Fruit fly (Drosophila melanogaster) whole organism, wandering third instar larva: Measurements from ENCODE around the gene spn-B.
A peak's percentile ranks its signal among the peaks of the same experiment; 100 is the strongest.

ENCODE experiments used
- Abd-B ChIP-seq: fragments of >200 bp; optimal IDR thresholded peaks from 2 replicates; lab custom pipeline; 2017; ENCODE audit warnings: missing biosample characterization, missing genetic modification characterization
- CG32264 ChIP-seq: fragments of 200-800 bp; sonication (Bioruptor generic); optimal IDR thresholded peaks from 2 replicates; lab custom pipeline; 2016; ENCODE audit warnings: missing biosample characterization, missing genetic modification characterization
- CG9705 ChIP-seq: fragments of 200-800 bp; sonication (Bioruptor generic); optimal IDR thresholded peaks from 2 replicates; lab custom pipeline; 2018; ENCODE audit warnings: missing biosample characterization, mild to moderate bottlenecking, missing genetic modification characterization
- CrebA ChIP-seq: fragments of 200-800 bp; sonication (Bioruptor generic); optimal IDR thresholded peaks from 2 replicates; lab custom pipeline; 2016; ENCODE audit warnings: missing biosample characterization, mild to moderate bottlenecking, missing genetic modification characterization, borderline replicate concordance
- Dfd ChIP-seq: fragments of >200 bp; optimal IDR thresholded peaks from 2 replicates; lab custom pipeline; 2017; ENCODE audit warnings: missing biosample characterization, missing genetic modification characterization
- Dif ChIP-seq: fragments of 200-275, 200-300 bp; sonication (Bioruptor generic); optimal IDR thresholded peaks from 2 replicates; lab custom pipeline; 2018; ENCODE audit warnings: missing biosample characterization, missing genetic modification characterization; ENCODE audit not compliant: partially characterized antibody
- GATAd ChIP-seq: sonication (Bioruptor generic); optimal IDR thresholded peaks from 2 replicates; lab custom pipeline; 2016; ENCODE audit warnings: missing biosample characterization, missing genetic modification characterization
- HLH106 ChIP-seq: fragments of 200-800 bp; optimal IDR thresholded peaks from 3 replicates; lab custom pipeline; 2019; ENCODE audit warnings: missing biosample characterization, mild to moderate bottlenecking, missing genetic modification characterization, moderate library complexity
- Hnf4 ChIP-seq: fragments of 200-800 bp; sonication (Bioruptor generic); optimal IDR thresholded peaks from 2 replicates; lab custom pipeline; 2016; ENCODE audit warnings: missing biosample characterization, mild to moderate bottlenecking, missing genetic modification characterization
- Hr78 ChIP-seq: fragments of >200 bp; optimal IDR thresholded peaks from 2 replicates; lab custom pipeline; 2017; ENCODE audit warnings: missing biosample characterization, missing genetic modification characterization
- Hr83 ChIP-seq: fragments of 200-300 bp; sonication (Bioruptor generic); optimal IDR thresholded peaks from 2 replicates; lab custom pipeline; 2016; ENCODE audit warnings: missing biosample characterization, mild to moderate bottlenecking, missing genetic modification characterization, moderate library complexity; ENCODE audit not compliant: poor library complexity, severe bottlenecking
- Jra ChIP-seq: sonication (Bioruptor generic); optimal IDR thresholded peaks from 2 replicates; lab custom pipeline; 2016; ENCODE audit warnings: missing biosample characterization, missing genetic modification characterization
- Mio ChIP-seq: sonication (Bioruptor generic); optimal IDR thresholded peaks from 2 replicates; lab custom pipeline; 2016; ENCODE audit warnings: missing biosample characterization, missing genetic modification characterization
- Myc ChIP-seq: fragments of >200 bp; optimal IDR thresholded peaks from 2 replicates; lab custom pipeline; 2017
- N ChIP-seq: fragments of >200 bp; optimal IDR thresholded peaks from 2 replicates; lab custom pipeline; 2018; ENCODE audit warnings: missing biosample characterization, missing external identifiers, missing genetic modification characterization
- OdsH ChIP-seq: fragments of 200-800 bp; sonication (Bioruptor generic); optimal IDR thresholded peaks from 2 replicates; lab custom pipeline; 2016; ENCODE audit warnings: missing biosample characterization, mild to moderate bottlenecking, missing genetic modification characterization
- Rel ChIP-seq, 2 experiments: fragments of 200-800 bp; sonication (Bioruptor generic) in 1 of 2; optimal IDR thresholded peaks; 2 replicates in 1 of 2; 3 replicates in 1 of 2; lab custom pipeline; 2016 to 2019; ENCODE audit warnings: mild to moderate bottlenecking in 2 of 2, missing biosample characterization in 2 of 2, missing genetic modification characterization in 2 of 2, moderate library complexity in 1 of 2
- Sp1 ChIP-seq: fragments of 200-800 bp; sonication (Bioruptor generic); optimal IDR thresholded peaks from 3 replicates; lab custom pipeline; 2019; ENCODE audit warnings: missing biosample characterization, mild to moderate bottlenecking, missing genetic modification characterization, moderate library complexity
- Vsx2 ChIP-seq: fragments of 200-300, 225-300 bp; sonication (Bioruptor generic); optimal IDR thresholded peaks from 2 replicates; lab custom pipeline; 2018; ENCODE audit warnings: missing biosample characterization, missing genetic modification characterization; ENCODE audit not compliant: partially characterized antibody
- br ChIP-seq: fragments of 200-800 bp; sonication (Bioruptor generic); optimal IDR thresholded peaks from 2 replicates; lab custom pipeline; 2016; ENCODE audit warnings: missing biosample characterization, missing genetic modification characterization
- brk ChIP-seq: fragments of 200-800 bp; sonication (Bioruptor generic); optimal IDR thresholded peaks from 2 replicates; lab custom pipeline; 2016; ENCODE audit warnings: missing biosample characterization, mild to moderate bottlenecking, missing genetic modification characterization
- dl ChIP-seq, 2 experiments: fragments of 175-275, 200-275 bp in 1 of 2; fragments of 200-275 bp in 1 of 2; sonication (Bioruptor generic); optimal IDR thresholded peaks; lab custom pipeline; 2018; ENCODE audit warnings: mild to moderate bottlenecking in 2 of 2, missing biosample characterization in 2 of 2, missing genetic modification characterization in 2 of 2, moderate library complexity in 2 of 2; ENCODE audit not compliant: partially characterized antibody in 2 of 2, insufficient read depth in 1 of 2
- dmrt93B ChIP-seq: fragments of 200-800 bp; sonication (Bioruptor generic); optimal IDR thresholded peaks from 2 replicates; lab custom pipeline; 2018; ENCODE audit warnings: missing biosample characterization, mild to moderate bottlenecking, missing genetic modification characterization
- dsf ChIP-seq: sonication (Bioruptor generic); optimal IDR thresholded peaks from 2 replicates; lab custom pipeline; 2016; ENCODE audit warnings: missing biosample characterization, missing genetic modification characterization, borderline replicate concordance
- ey ChIP-seq: fragments of 200-800 bp; sonication (Bioruptor generic); optimal IDR thresholded peaks from 2 replicates; lab custom pipeline; 2016; ENCODE audit warnings: missing biosample characterization, missing genetic modification characterization
- foxo ChIP-seq, 2 experiments: fragments of 200-800 bp; sonication (Bioruptor generic); optimal IDR thresholded peaks; 2 replicates in 1 of 2; 3 replicates in 1 of 2; lab custom pipeline; 2016 to 2017; ENCODE audit warnings: missing biosample characterization in 2 of 2, missing genetic modification characterization in 2 of 2
- fru ChIP-seq: fragments of 200-800 bp; sonication (Bioruptor generic); optimal IDR thresholded peaks from 3 replicates; lab custom pipeline; 2016; ENCODE audit warnings: missing biosample characterization, mild to moderate bottlenecking, missing genetic modification characterization
- h ChIP-seq: fragments of 200-800 bp; sonication (Bioruptor generic); optimal IDR thresholded peaks from 3 replicates; lab custom pipeline; 2016; ENCODE audit warnings: missing biosample characterization, mild to moderate bottlenecking, missing genetic modification characterization
- jim ChIP-seq: fragments of 175-275, 200-325 bp; sonication (Bioruptor generic); optimal IDR thresholded peaks from 2 replicates; lab custom pipeline; 2016; ENCODE audit warnings: missing biosample characterization, mild to moderate bottlenecking, missing genetic modification characterization
- lola ChIP-seq: fragments of >200 bp; optimal IDR thresholded peaks from 2 replicates; lab custom pipeline; 2017; ENCODE audit warnings: missing biosample characterization, missing genetic modification characterization
- pan ChIP-seq: fragments of >200 bp; optimal IDR thresholded peaks from 2 replicates; lab custom pipeline; 2017
- psq ChIP-seq: fragments of 200-800 bp; sonication (Bioruptor generic); optimal IDR thresholded peaks from 3 replicates; lab custom pipeline; 2017; ENCODE audit warnings: missing biosample characterization, mild to moderate bottlenecking, missing genetic modification characterization, moderate library complexity
- rgr ChIP-seq: fragments of 200-800 bp; sonication (Bioruptor generic); optimal IDR thresholded peaks from 3 replicates; lab custom pipeline; 2016; ENCODE audit warnings: missing biosample characterization, mild to moderate bottlenecking, missing genetic modification characterization
- sage ChIP-seq: fragments of 200-800 bp; sonication (Bioruptor generic); optimal IDR thresholded peaks from 2 replicates; lab custom pipeline; 2016; ENCODE audit warnings: missing biosample characterization, mild to moderate bottlenecking, missing genetic modification characterization
- sv ChIP-seq: fragments of 200-800 bp; sonication (Bioruptor generic); optimal IDR thresholded peaks from 3 replicates; lab custom pipeline; 2016; ENCODE audit warnings: missing biosample characterization, missing genetic modification characterization
- tai ChIP-seq: sonication (Bioruptor generic); optimal IDR thresholded peaks from 2 replicates; lab custom pipeline; 2016; ENCODE audit warnings: missing biosample characterization, missing genetic modification characterization
- usp ChIP-seq: fragments of >200 bp; optimal IDR thresholded peaks from 2 replicates; lab custom pipeline; 2017; ENCODE audit warnings: missing biosample characterization, missing genetic modification characterization
- woc ChIP-seq: sonication (Bioruptor generic); optimal IDR thresholded peaks from 2 replicates; lab custom pipeline; 2016; ENCODE audit warnings: missing biosample characterization, mild to moderate bottlenecking, missing genetic modification characterization

The spn-B gene

dm6 chr3R:14288669-14289383 is 39.0 kb upstream of the spn-B start, which contains the start of gene red (continued):
- TF ChIP-seq Hr78 (GFP tag; lab: Kevin White, UChicago) (no peak), HLH106 (peak; percentile 43), CG9705 (GFP tag; lab: Kevin White, UChicago) (no peak), Hnf4 (GFP tag; lab: Kevin White, UChicago) (peak; percentile 38), Sp1 (GFP tag; lab: Kevin White, UChicago) (peak; percentile 18), rgr (GFP tag; lab: Kevin White, UChicago) (peak; percentile 60), CG32264 (GFP tag; lab: Kevin White, UChicago) (no peak), sage (peak; percentile 45), dl (GFP tag; optimal IDR thresholded peaks at IDR 0.05; lab: Kevin White, UChicago; ENCODE audit: insufficient read depth in 1 of 2, partially characterized antibody in 2 of 2) (peak; percentile 65 to 77), brk (GFP tag; lab: Kevin White, UChicago) (peak; percentile 57), CrebA (peak; percentile 62), pan (lab: Kevin White, UChicago) (no peak), Abd-B (GFP tag; lab: Kevin White, UChicago) (no peak), N (GFP tag; lab: Kevin White, UChicago) (no peak), woc (GFP tag; lab: Kevin White, UChicago) (peak; percentile 14)

dm6 chr3R:14289958-14290835 is 37.7 kb upstream of the spn-B start:
- TF ChIP-seq Hr83, result peak; percentile 11
- TF ChIP-seq dsf (GFP tag; lab: Kevin White, UChicago), result no peak
- peak; percentile 46 for TF ChIP-seq HLH106
- TF ChIP-seq Hnf4 (GFP tag; lab: Kevin White, UChicago), result no peak
- peak; percentile 54 for TF ChIP-seq fru (GFP tag; lab: Kevin White, UChicago)
- no peak for TF ChIP-seq Abd-B (GFP tag; lab: Kevin White, UChicago)
- peak; percentile 36 for TF ChIP-seq psq (GFP tag; lab: Kevin White, UChicago)
- no peak for TF ChIP-seq Jra
- no peak for TF ChIP-seq usp (GFP tag; lab: Kevin White, UChicago)
- no peak for TF ChIP-seq N (GFP tag; lab: Kevin White, UChicago)
- peak; percentile 27 for TF ChIP-seq ey (GFP tag; lab: Kevin White, UChicago)
- TF ChIP-seq foxo (GFP tag; optimal IDR thresholded peaks at IDR 0.05; lab: Kevin White, UChicago), result peak in 1 of 2 experiments; percentile 57
- peak; percentile 57 for TF ChIP-seq OdsH (GFP tag; lab: Kevin White, UChicago)
- no peak for TF ChIP-seq CrebA
- no peak for TF ChIP-seq Rel (GFP tag; optimal IDR thresholded peaks at IDR 0.05; lab: Kevin White, UChicago)
- TF ChIP-seq Rel (tag; optimal IDR thresholded peaks at IDR 0.05; lab: Kevin White, UChicago), result peak; percentile 84
- peak; percentile 30 for TF ChIP-seq Sp1 (GFP tag; lab: Kevin White, UChicago)
- TF ChIP-seq tai (GFP tag; lab: Kevin White, UChicago), result no peak
- TF ChIP-seq sv (GFP tag; lab: Kevin White, UChicago), result no peak
- TF ChIP-seq dmrt93B (GFP tag; lab: Kevin White, UChicago), result peak; percentile 29
- peak; percentile 38 for TF ChIP-seq woc (GFP tag; lab: Kevin White, UChicago)
- no peak for TF ChIP-seq Vsx2 (GFP tag; lab: Kevin White, UChicago)
- no peak for TF ChIP-seq Dfd (GFP tag; lab: Kevin White, UChicago)
- TF ChIP-seq sage, result no peak
- TF ChIP-seq br (GFP tag; lab: Kevin White, UChicago), result peak; percentile 21
- peak; percentile 22 for TF ChIP-seq rgr (GFP tag; lab: Kevin White, UChicago)
- TF ChIP-seq h (GFP tag; lab: Kevin White, UChicago), result peak; percentile 69

dm6 chr3R:14291431-14291830 is 36.4 kb upstream of the spn-B start:
- TF ChIP-seq Dfd (GFP tag; lab: Kevin White, UChicago) (no peak), dsf (GFP tag; lab: Kevin White, UChicago) (no peak), CG9705 (GFP tag; lab: Kevin White, UChicago) (peak; percentile 67), Hr78 (GFP tag; lab: Kevin White, UChicago) (no peak), ey (GFP tag; lab: Kevin White, UChicago) (peak; percentile 82), dmrt93B (GFP tag; lab: Kevin White, UChicago) (peak; percentile 74), lola (GFP tag; lab: Kevin White, UChicago) (no peak), N (GFP tag; lab: Kevin White, UChicago) (no peak), GATAd (no peak), Abd-B (GFP tag; lab: Kevin White, UChicago) (no peak), Mio (GFP tag; lab: Kevin White, UChicago) (no peak), tai (GFP tag; lab: Kevin White, UChicago) (peak; percentile 6), HLH106 (peak; percentile 87), usp (GFP tag; lab: Kevin White, UChicago) (no peak), Hnf4 (GFP tag; lab: Kevin White, UChicago) (peak; percentile 62), Myc (lab: Kevin White, UChicago) (no peak), h (GFP tag; lab: Kevin White, UChicago) (peak; percentile 83), Sp1 (GFP tag; lab: Kevin White, UChicago) (peak; percentile 91), Dif (GFP tag; lab: Kevin White, UChicago) (no peak), Hr83 (no peak), CG32264 (GFP tag; lab: Kevin White, UChicago) (no peak), pan (lab: Kevin White, UChicago) (no peak), Jra (peak; percentile 29), OdsH (GFP tag; lab: Kevin White, UChicago) (peak; percentile 90), Vsx2 (GFP tag; lab: Kevin White, UChicago) (no peak), br (GFP tag; lab: Kevin White, UChicago) (peak; percentile 78), fru (GFP tag; lab: Kevin White, UChicago) (peak; percentile 87), jim (no peak)
